Fruit fly (Drosophila melanogaster) whole organism, prepupa: Measurements from ENCODE around the gene nbs.

Experiments
- CG10669 ChIP-seq: fragments of 200-800 bp; sonication (Bioruptor generic); optimal IDR thresholded peaks from 3 replicates; lab custom pipeline; 2018; ENCODE audit warnings: missing biosample characterization, mild to moderate bottlenecking, missing genetic modification characterization, moderate library complexity
- CG11294 ChIP-seq: fragments of 200-800 bp; sonication (Bioruptor generic); IDR thresholded peaks from 2 replicates; pipeline ENCODE4 v1.3.6; 2022; ENCODE audit warnings: missing biosample characterization, missing genetic modification characterization
- CG11762 ChIP-seq: fragments of 200-800 bp; sonication (Bioruptor generic); optimal IDR thresholded peaks from 3 replicates; lab custom pipeline; 2016; ENCODE audit warnings: missing biosample characterization, missing genetic modification characterization; ENCODE audit not compliant: insufficient read depth
- CG11902 ChIP-seq: fragments of 200-800 bp; sonication (Bioruptor generic); optimal IDR thresholded peaks from 3 replicates; lab custom pipeline; 2016; ENCODE audit warnings: missing biosample characterization, missing genetic modification characterization
- CG15336 ChIP-seq: fragments of 200-800 bp; sonication (Bioruptor generic); IDR thresholded peaks from 2 replicates; pipeline ENCODE4 v1.3.6; 2022; ENCODE audit warnings: missing biosample characterization, missing genetic modification characterization
- CG1621 ChIP-seq: fragments of 200-800 bp; sonication (Bioruptor generic); optimal IDR thresholded peaks from 3 replicates; lab custom pipeline; 2018; ENCODE audit warnings: missing biosample characterization, mild to moderate bottlenecking, missing genetic modification characterization
- CG16779 ChIP-seq: fragments of 200-800 bp; sonication (Bioruptor generic); optimal IDR thresholded peaks from 3 replicates; lab custom pipeline; 2017; ENCODE audit warnings: missing biosample characterization, mild to moderate bottlenecking, missing genetic modification characterization
- CG3032 ChIP-seq: fragments of 200-800 bp; optimal IDR thresholded peaks from 2 replicates; lab custom pipeline; 2019; ENCODE audit warnings: missing biosample characterization, mild to moderate bottlenecking, missing genetic modification characterization, moderate library complexity
- CG31627 ChIP-seq: fragments of 200-800 bp; sonication (Bioruptor generic); optimal IDR thresholded peaks from 3 replicates; lab custom pipeline; 2016; ENCODE audit warnings: missing biosample characterization, missing genetic modification characterization
- CG32006 ChIP-seq: fragments of 200-800 bp; sonication (Bioruptor generic); optimal IDR thresholded peaks from 3 replicates; lab custom pipeline; 2017; ENCODE audit warnings: missing biosample characterization, mild to moderate bottlenecking, missing genetic modification characterization
- CG34406 ChIP-seq: fragments of 200-800 bp; sonication (Bioruptor generic); optimal IDR thresholded peaks from 3 replicates; lab custom pipeline; 2016; ENCODE audit warnings: missing biosample characterization, missing genetic modification characterization
- CG3919 ChIP-seq: fragments of 200-800 bp; sonication (Bioruptor generic); optimal IDR thresholded peaks from 3 replicates; lab custom pipeline; 2016; ENCODE audit warnings: missing biosample characterization, missing genetic modification characterization
- CG4318 ChIP-seq: fragments of 200-800 bp; sonication (Bioruptor generic); optimal IDR thresholded peaks from 3 replicates; lab custom pipeline; 2017; ENCODE audit warnings: missing biosample characterization, mild to moderate bottlenecking, missing genetic modification characterization
- CG6163 ChIP-seq: fragments of 200-800 bp; sonication (Bioruptor generic); IDR thresholded peaks from 3 replicates; pipeline ENCODE4 v1.3.6; 2022; ENCODE audit warnings: missing biosample characterization, missing genetic modification characterization
- CG6276 ChIP-seq: fragments of 200-800 bp; sonication (Bioruptor generic); optimal IDR thresholded peaks from 2 replicates; lab custom pipeline; 2017; ENCODE audit warnings: missing biosample characterization, mild to moderate bottlenecking, missing genetic modification characterization
- CG6808 ChIP-seq: fragments of 200-800 bp; sonication (Bioruptor generic); optimal IDR thresholded peaks from 3 replicates; lab custom pipeline; 2017; ENCODE audit warnings: missing biosample characterization, missing genetic modification characterization, mild to moderate bottlenecking, moderate library complexity, missing genetic modification reagents
- CG6854 ChIP-seq: fragments of 200-800 bp; sonication (Bioruptor generic); optimal IDR thresholded peaks from 2 replicates; lab custom pipeline; 2017; ENCODE audit warnings: missing biosample characterization, mild to moderate bottlenecking, missing genetic modification characterization
- CG8119 ChIP-seq: fragments of 200-800 bp; sonication (Bioruptor generic); IDR thresholded peaks from 3 replicates; pipeline ENCODE4 v1.3.6; 2022; ENCODE audit warnings: missing biosample characterization, missing genetic modification characterization
- CG8319 ChIP-seq: fragments of 200-800 bp; sonication (Bioruptor generic); optimal IDR thresholded peaks from 3 replicates; lab custom pipeline; 2016; ENCODE audit warnings: missing biosample characterization, missing genetic modification characterization
- CG8632 ChIP-seq: fragments of 200-800 bp; sonication (Bioruptor generic); optimal IDR thresholded peaks from 3 replicates; lab custom pipeline; 2016; ENCODE audit warnings: missing biosample characterization, missing genetic modification characterization
- CG9139 ChIP-seq: fragments of 200-800 bp; sonication (Bioruptor generic); optimal IDR thresholded peaks from 3 replicates; lab custom pipeline; 2017; ENCODE audit warnings: missing biosample characterization, mild to moderate bottlenecking, missing genetic modification characterization
- Eip75B ChIP-seq: fragments of 200-800 bp; sonication (Bioruptor generic); optimal IDR thresholded peaks from 3 replicates; lab custom pipeline; 2016; ENCODE audit warnings: missing biosample characterization, missing genetic modification characterization
- Eip78C ChIP-seq: fragments of 200-800 bp; sonication (Bioruptor generic); peaks from one replicate; lab custom pipeline; 2016; ENCODE audit warnings: missing biosample characterization, missing genetic modification characterization
- Eip93F ChIP-seq: fragments of 200-800 bp; sonication (Bioruptor generic); optimal IDR thresholded peaks from 2 replicates; lab custom pipeline; 2016; ENCODE audit warnings: missing biosample characterization, mild to moderate bottlenecking, missing genetic modification characterization
- Ets21C ChIP-seq: fragments of 200-800 bp; sonication (Bioruptor generic); optimal IDR thresholded peaks from 3 replicates; lab custom pipeline; 2016; ENCODE audit warnings: missing biosample characterization, missing genetic modification characterization
- Ets96B ChIP-seq: fragments of 200-800 bp; optimal IDR thresholded peaks from 2 replicates; lab custom pipeline; 2019; ENCODE audit warnings: missing biosample characterization, mild to moderate bottlenecking, missing genetic modification characterization, moderate library complexity
- Hr39 ChIP-seq: fragments of 200-800 bp; sonication (Bioruptor generic); optimal IDR thresholded peaks from 2 replicates; lab custom pipeline; 2016; ENCODE audit warnings: missing biosample characterization, missing genetic modification characterization
- Hr4 ChIP-seq: fragments of 200-800 bp; sonication (Bioruptor generic); optimal IDR thresholded peaks from 3 replicates; lab custom pipeline; 2016; ENCODE audit warnings: missing biosample characterization, missing genetic modification characterization
- Met ChIP-seq: fragments of 200-800 bp; sonication (Bioruptor generic); optimal IDR thresholded peaks from 3 replicates; lab custom pipeline; 2016; ENCODE audit warnings: missing biosample characterization, missing genetic modification characterization
- OdsH ChIP-seq: fragments of 200-800 bp; sonication (Bioruptor generic); optimal IDR thresholded peaks from 3 replicates; lab custom pipeline; 2016; ENCODE audit warnings: missing biosample characterization, missing genetic modification characterization
- Smox ChIP-seq: fragments of 200-800 bp; sonication (Bioruptor generic); optimal IDR thresholded peaks from 3 replicates; lab custom pipeline; 2016; ENCODE audit warnings: missing biosample characterization, missing genetic modification characterization
- Sox102F ChIP-seq: fragments of 200-800 bp; sonication (Bioruptor generic); optimal IDR thresholded peaks from 2 replicates; lab custom pipeline; 2016; ENCODE audit warnings: missing biosample characterization, mild to moderate bottlenecking, missing genetic modification characterization
- achi ChIP-seq: fragments of 200-800 bp; sonication (Bioruptor generic); optimal IDR thresholded peaks from 3 replicates; lab custom pipeline; 2016; ENCODE audit warnings: missing biosample characterization, missing genetic modification characterization
- acj6 ChIP-seq: fragments of 200-800 bp; sonication (Bioruptor generic); optimal IDR thresholded peaks from 3 replicates; lab custom pipeline; 2016; ENCODE audit warnings: missing biosample characterization, missing genetic modification characterization
- dac ChIP-seq: fragments of 200-800 bp; sonication (Bioruptor generic); optimal IDR thresholded peaks from 2 replicates; lab custom pipeline; 2017; ENCODE audit warnings: missing biosample characterization, mild to moderate bottlenecking, missing genetic modification characterization
- dsx ChIP-seq: fragments of 200-800 bp; optimal IDR thresholded peaks from 3 replicates; lab custom pipeline; 2019; ENCODE audit warnings: missing biosample characterization, mild to moderate bottlenecking, missing genetic modification characterization, moderate library complexity; ENCODE audit not compliant: poor library complexity, severe bottlenecking
- eg ChIP-seq: fragments of 200-800 bp; sonication (Bioruptor generic); IDR thresholded peaks from 3 replicates; pipeline ENCODE4 v1.3.6; 2022; ENCODE audit warnings: missing biosample characterization, missing genetic modification characterization
- esn ChIP-seq: fragments of 200-800 bp; sonication (Bioruptor generic); optimal IDR thresholded peaks from 2 replicates; lab custom pipeline; 2016; ENCODE audit warnings: missing biosample characterization, mild to moderate bottlenecking, missing genetic modification characterization, moderate library complexity
- fd59A ChIP-seq: fragments of 200-800 bp; sonication (Bioruptor generic); optimal IDR thresholded peaks from 2 replicates; lab custom pipeline; 2017; ENCODE audit warnings: missing biosample characterization, mild to moderate bottlenecking, missing genetic modification characterization, missing genetic modification reagents
- fd85E ChIP-seq: fragments of 200-800 bp; sonication (Bioruptor generic); optimal IDR thresholded peaks from 3 replicates; lab custom pipeline; 2016; ENCODE audit warnings: missing biosample characterization, missing genetic modification characterization
- fkh ChIP-seq: fragments of 200-800 bp; sonication (Bioruptor generic); optimal IDR thresholded peaks from 3 replicates; lab custom pipeline; 2017; ENCODE audit warnings: missing biosample characterization, mild to moderate bottlenecking, missing genetic modification characterization, moderate library complexity
- lz ChIP-seq: fragments of 200-800 bp; sonication (Bioruptor generic); optimal IDR thresholded peaks from 3 replicates; lab custom pipeline; 2016; ENCODE audit warnings: missing biosample characterization, missing genetic modification characterization
- net ChIP-seq: fragments of 200-800 bp; sonication (Bioruptor generic); optimal IDR thresholded peaks from 3 replicates; lab custom pipeline; 2016; ENCODE audit warnings: missing biosample characterization, missing genetic modification characterization
- ss ChIP-seq, 2 experiments: fragments of 200-800 bp; sonication (Bioruptor generic); optimal IDR thresholded peaks; 2 replicates in 1 of 2; 3 replicates in 1 of 2; lab custom pipeline; 2017 to 2018; ENCODE audit warnings: mild to moderate bottlenecking in 2 of 2, missing biosample characterization in 2 of 2, missing genetic modification characterization in 2 of 2, moderate library complexity in 1 of 2
- svp ChIP-seq: fragments of 200-800 bp; sonication (Bioruptor generic); peaks from one replicate; lab custom pipeline; 2016; ENCODE audit warnings: missing biosample characterization, missing genetic modification characterization
- topi ChIP-seq: fragments of 200-800 bp; sonication (Bioruptor generic); optimal IDR thresholded peaks from 3 replicates; lab custom pipeline; 2016; ENCODE audit warnings: missing biosample characterization, missing genetic modification characterization

The nbs gene

dm6 chr3L:9764915-9765709 lies 42.1 kb upstream of the nbs start (continued):
- TF ChIP-seq Eip78C (GFP tag; lab: Kevin White, UChicago) (peak; percentile 72), dac (GFP tag; lab: Kevin White, UChicago) (peak; percentile 16), CG10669 (GFP tag; lab: Kevin White, UChicago) (peak; percentile 26), CG3032 (tag; lab: Kevin White, UChicago) (peak; percentile 37), acj6 (GFP tag; lab: Kevin White, UChicago) (peak; percentile 32), Eip93F (GFP tag; lab: Kevin White, UChicago) (no peak), net (GFP tag; lab: Kevin White, UChicago) (peak; percentile 26), CG31627 (GFP tag; lab: Kevin White, UChicago) (peak; percentile 24), CG8319 (no peak), CG32006 (GFP tag; lab: Kevin White, UChicago) (peak; percentile 78), achi (peak; percentile 34), Ets96B (tag; lab: Kevin White, UChicago) (peak; percentile 37), CG1621 (tag; lab: Kevin White, UChicago) (no peak), esn (GFP tag; lab: Kevin White, UChicago) (peak; percentile 30), CG3919 (peak; percentile 57), Hr4 (GFP tag; lab: Kevin White, UChicago) (peak; percentile 34), fd85E (no peak), CG6276 (peak; percentile 56), CG11762 (peak; percentile 15), Sox102F (GFP tag; lab: Kevin White, UChicago) (no peak), CG4318 (GFP tag; lab: Kevin White, UChicago) (peak; percentile 50), svp (GFP tag; lab: Kevin White, UChicago) (peak; percentile 65), Smox (GFP tag; lab: Kevin White, UChicago) (peak; percentile 18), CG8119 (GFP tag; lab: Robert Waterston, UW) (peak; percentile 57), topi (GFP tag; lab: Kevin White, UChicago) (peak; percentile 44), CG34406 (GFP tag; lab: Kevin White, UChicago) (peak; percentile 16), CG6808 (peak; percentile 9)

dm6 chr3L:9764307-9764706 lies 41.3 kb upstream of the nbs start:
- TF ChIP-seq CG6163 (GFP tag; lab: Robert Waterston, UW) = no peak
- TF ChIP-seq fkh (GFP tag; lab: Kevin White, UChicago) = no peak
- no peak for TF ChIP-seq CG11902 (GFP tag; lab: Kevin White, UChicago)
- no peak for TF ChIP-seq CG11294 (GFP tag; lab: Robert Waterston, UW)
- peak; percentile 75 for TF ChIP-seq Eip78C (GFP tag; lab: Kevin White, UChicago)
- peak; percentile 2 for TF ChIP-seq Smox (GFP tag; lab: Kevin White, UChicago)
- no peak for TF ChIP-seq CG9139 (GFP tag; lab: Kevin White, UChicago)
- TF ChIP-seq OdsH (GFP tag; lab: Kevin White, UChicago) = peak; percentile 17
- no peak for TF ChIP-seq CG34406 (GFP tag; lab: Kevin White, UChicago)
- peak; percentile 3 for TF ChIP-seq CG4318 (GFP tag; lab: Kevin White, UChicago)
- TF ChIP-seq fd59A (GFP tag; lab: Kevin White, UChicago) = no peak
- no peak for TF ChIP-seq CG8119 (GFP tag; lab: Robert Waterston, UW)
- TF ChIP-seq CG6276 = no peak
- TF ChIP-seq dsx (GFP tag; lab: Kevin White, UChicago) = no peak
- TF ChIP-seq Hr39 (GFP tag; lab: Kevin White, UChicago) = no peak
- TF ChIP-seq Ets96B (tag; lab: Kevin White, UChicago) = no peak
- TF ChIP-seq Eip75B (GFP tag; lab: Kevin White, UChicago) = no peak
- no peak for TF ChIP-seq CG3032 (tag; lab: Kevin White, UChicago)
- TF ChIP-seq CG15336 (GFP tag; lab: Robert Waterston, UW) = no peak
- TF ChIP-seq lz (GFP tag; lab: Kevin White, UChicago) = peak; percentile 18
- peak; percentile 9 for TF ChIP-seq CG31627 (GFP tag; lab: Kevin White, UChicago)
- no peak for TF ChIP-seq net (GFP tag; lab: Kevin White, UChicago)
- no peak for TF ChIP-seq ss (GFP tag; optimal IDR thresholded peaks at IDR 0.05; lab: Kevin White, UChicago)
- no peak for TF ChIP-seq CG16779 (tag; lab: Kevin White, UChicago)
- TF ChIP-seq Ets21C (GFP tag; lab: Kevin White, UChicago) = peak; percentile 14
- peak; percentile 21 for TF ChIP-seq achi
- TF ChIP-seq CG11762 = no peak
- TF ChIP-seq CG6854 (GFP tag; lab: Kevin White, UChicago) = no peak
- TF ChIP-seq dac (GFP tag; lab: Kevin White, UChicago) = no peak
- TF ChIP-seq Sox102F (GFP tag; lab: Kevin White, UChicago) = no peak
- TF ChIP-seq eg = no peak
- no peak for TF ChIP-seq fd85E
- no peak for TF ChIP-seq CG8632 (GFP tag; lab: Kevin White, UChicago)
- TF ChIP-seq Eip93F (GFP tag; lab: Kevin White, UChicago) = no peak
- peak; percentile 43 for TF ChIP-seq CG32006 (GFP tag; lab: Kevin White, UChicago)
- TF ChIP-seq Met = peak; percentile 38
- no peak for TF ChIP-seq CG6808
